Fruit fly (Drosophila melanogaster): ENCODE measurements around the gene ND-39.
A peak's percentile ranks its signal among the peaks of the same experiment; 100 is the strongest.

The ND-39 gene

dm6 chr3L:20462391-20462790 is 29.5 kb upstream of the ND-39 start:
- TF ChIP-seq Ets96B (tag; optimal IDR thresholded peaks at IDR 0.05), result no peak
- no peak for TF ChIP-seq CG7368 (GFP tag; optimal IDR thresholded peaks at IDR 0.05)
- no peak for TF ChIP-seq CG4318 (GFP tag; optimal IDR thresholded peaks at IDR 0.05)
- TF ChIP-seq fkh (GFP tag; optimal IDR thresholded peaks at IDR 0.05), result no peak
- TF ChIP-seq CG8632 (GFP tag; optimal IDR thresholded peaks at IDR 0.05), result no peak
- TF ChIP-seq Hr4 (GFP tag; optimal IDR thresholded peaks at IDR 0.05), result no peak
- no peak for TF ChIP-seq dac (GFP tag; optimal IDR thresholded peaks at IDR 0.05)
- TF ChIP-seq spab (GFP tag; optimal IDR thresholded peaks at IDR 0.05), result no peak
- no peak for TF ChIP-seq lz (GFP tag; optimal IDR thresholded peaks at IDR 0.05)
- no peak for TF ChIP-seq CG15336 (GFP tag; IDR thresholded peaks at IDR 0.05)
- no peak for TF ChIP-seq Hr38 (GFP tag; optimal IDR thresholded peaks at IDR 0.05)
- no peak for TF ChIP-seq CG6854 (GFP tag; optimal IDR thresholded peaks at IDR 0.05)
- no peak for TF ChIP-seq CG34406 (GFP tag; optimal IDR thresholded peaks at IDR 0.05)
- TF ChIP-seq CG6276 (GFP tag; optimal IDR thresholded peaks at IDR 0.05), result no peak
- TF ChIP-seq CG9139 (GFP tag; optimal IDR thresholded peaks at IDR 0.05), result no peak
- TF ChIP-seq svp (GFP tag), result no peak
- TF ChIP-seq CG8119 (GFP tag; IDR thresholded peaks at IDR 0.05), result no peak

- TF ChIP-seq Eip78C (GFP tag) (no peak), CG32006 (GFP tag; optimal IDR thresholded peaks at IDR 0.05) (no peak), CG8632 (GFP tag; optimal IDR thresholded peaks at IDR 0.05) (no peak), CG6163 (GFP tag; IDR thresholded peaks at IDR 0.05) (no peak), CG3919 (GFP tag; optimal IDR thresholded peaks at IDR 0.05) (no peak), dac (GFP tag; optimal IDR thresholded peaks at IDR 0.05) (no peak), Smox (GFP tag; optimal IDR thresholded peaks at IDR 0.05) (no peak), Ets21C (GFP tag; optimal IDR thresholded peaks at IDR 0.05) (no peak), svp (GFP tag) (no peak), ss (GFP tag; optimal IDR thresholded peaks at IDR 0.05) (no peak), CG7368 (GFP tag; optimal IDR thresholded peaks at IDR 0.05) (no peak), CG6276 (GFP tag; optimal IDR thresholded peaks at IDR 0.05) (no peak), Eip93F (GFP tag; optimal IDR thresholded peaks at IDR 0.05) (no peak), CG4318 (GFP tag; optimal IDR thresholded peaks at IDR 0.05) (no peak), CG15336 (GFP tag; IDR thresholded peaks at IDR 0.05) (no peak)
These were observed 27.2 kb upstream of the ND-39 start, which contains the start of gene atk for dm6 chr3L:20464677-20465076. Gene atk, minus strand, starts transcription at chr3L:20464862.

- TF ChIP-seq spab (GFP tag; optimal IDR thresholded peaks at IDR 0.05) (no peak), acj6 (GFP tag; optimal IDR thresholded peaks at IDR 0.05) (no peak), CG4318 (GFP tag; optimal IDR thresholded peaks at IDR 0.05) (no peak)
These were observed 25.9 kb upstream of the ND-39 start, which contains the start of gene CG42764 for dm6 chr3L:20465941-20466340. Gene CG42764, minus strand, starts transcription at chr3L:20466041.

- no peak for TF ChIP-seq CG11294 (GFP tag; IDR thresholded peaks at IDR 0.05)
- no peak for TF ChIP-seq acj6 (GFP tag; optimal IDR thresholded peaks at IDR 0.05)
- TF ChIP-seq svp (GFP tag), result no peak
- no peak for TF ChIP-seq CG34406 (GFP tag; optimal IDR thresholded peaks at IDR 0.05)
- no peak for TF ChIP-seq Blimp-1 (GFP tag; optimal IDR thresholded peaks at IDR 0.05)
- TF ChIP-seq esn (GFP tag; optimal IDR thresholded peaks at IDR 0.05), result no peak
- no peak for TF ChIP-seq Eip78C (GFP tag)
- no peak for TF ChIP-seq CG11762 (GFP tag; optimal IDR thresholded peaks at IDR 0.05; ENCODE audit: insufficient read depth)
- no peak for TF ChIP-seq Smox (GFP tag; optimal IDR thresholded peaks at IDR 0.05)
- TF ChIP-seq Hr4 (GFP tag; optimal IDR thresholded peaks at IDR 0.05), result no peak
- no peak for TF ChIP-seq CG9139 (GFP tag; optimal IDR thresholded peaks at IDR 0.05)
- no peak for TF ChIP-seq Gug (GFP tag; IDR thresholded peaks at IDR 0.05)
- TF ChIP-seq cyc (GFP tag; optimal IDR thresholded peaks at IDR 0.05), result no peak
These were observed 25.3 kb upstream of the ND-39 start, which contains the start of gene Tdh for dm6 chr3L:20466599-20466998. Gene Tdh, plus strand, starts transcription at chr3L:20466944.

- TF ChIP-seq fd59A (GFP tag; optimal IDR thresholded peaks at IDR 0.05), result no peak
- TF ChIP-seq CG8632 (GFP tag; optimal IDR thresholded peaks at IDR 0.05), result no peak
- no peak for TF ChIP-seq lz (GFP tag; optimal IDR thresholded peaks at IDR 0.05)
- TF ChIP-seq CG31627 (GFP tag; optimal IDR thresholded peaks at IDR 0.05), result no peak
- TF ChIP-seq Blimp-1 (GFP tag; optimal IDR thresholded peaks at IDR 0.05), result peak; percentile 49
- no peak for TF ChIP-seq Eip78C (GFP tag)
These were observed 24.4 kb upstream of the ND-39 start for dm6 chr3L:20467433-20467832.
